Worm (Caenorhabditis elegans) whole organism, L1 larva: Measurements from ENCODE around the gene ccdc-149.
A peak's percentile ranks its signal among the peaks of the same experiment; 100 is the strongest.

ENCODE experiments used
- aha-1 ChIP-seq: fragments of 150-350 bp; optimal IDR thresholded peaks from 2 replicates; lab custom pipeline; 2014; ENCODE audit warnings: missing biosample characterization, missing genetic modification characterization
- ceh-8 ChIP-seq: fragments of 200-800 bp; sonication (Bioruptor generic); optimal IDR thresholded peaks from 2 replicates; lab custom pipeline; 2018; ENCODE audit warnings: mild to moderate bottlenecking, missing genetic modification characterization, moderate library complexity, missing compliant biosample characterization
- ceh-82 ChIP-seq, 3 experiments: fragments of 150-350 bp in 1 of 3; sonication (generic microtip) in 2 of 3; optimal IDR thresholded peaks; 2 replicates each; lab custom pipeline; 2014 to 2017; ENCODE audit warnings: missing biosample characterization in 3 of 3, missing genetic modification characterization in 3 of 3
- dsc-1 ChIP-seq: sonication (generic microtip); optimal IDR thresholded peaks from 2 replicates; lab custom pipeline; 2016; ENCODE audit warnings: mild to moderate bottlenecking, missing genetic modification characterization, missing compliant biosample characterization
- egl-27 ChIP-seq, 2 experiments: fragments of 150-350 bp in 1 of 2; sonication (generic microtip); optimal IDR thresholded peaks; 3 replicates each; lab custom pipeline; 2017 to 2018; ENCODE audit warnings: missing biosample characterization in 2 of 2, missing genetic modification characterization in 2 of 2, missing genetic modification reagents in 2 of 2
- elt-2 ChIP-seq: sonication (generic microtip); optimal IDR thresholded peaks from 2 replicates; lab custom pipeline; 2016; ENCODE audit warnings: missing genetic modification characterization, mild to moderate bottlenecking, inconsistent platforms, missing compliant biosample characterization, missing genetic modification reagents
- ets-5 ChIP-seq: fragments of 200-800 bp; sonication (Bioruptor generic); IDR thresholded peaks from 2 replicates; pipeline ENCODE4 v1.3.6; 2022; ENCODE audit warnings: missing genetic modification characterization, missing compliant biosample characterization
- fkh-10 ChIP-seq: sonication (generic microtip); optimal IDR thresholded peaks from 2 replicates; lab custom pipeline; 2017; ENCODE audit warnings: missing biosample characterization, missing genetic modification reagents, missing genetic modification characterization
- fkh-4 ChIP-seq: sonication (generic microtip); optimal IDR thresholded peaks from 2 replicates; lab custom pipeline; 2016; ENCODE audit warnings: missing compliant biosample characterization, missing genetic modification characterization, borderline replicate concordance
- fos-1 ChIP-seq: fragments of 150-350 bp; optimal IDR thresholded peaks from 2 replicates; lab custom pipeline; 2014; ENCODE audit warnings: missing biosample characterization, missing genetic modification characterization
- hlh-4 ChIP-seq: sonication (generic microtip); optimal IDR thresholded peaks from 2 replicates; lab custom pipeline; 2016; ENCODE audit warnings: mild to moderate bottlenecking, missing genetic modification characterization, missing compliant biosample characterization
- hpl-2 ChIP-seq: fragments of 150-350 bp; optimal IDR thresholded peaks from 2 replicates; lab custom pipeline; 2014; ENCODE audit warnings: missing biosample characterization, missing genetic modification reagents, missing genetic modification characterization
- irx-1 ChIP-seq: sonication (generic microtip); optimal IDR thresholded peaks from 2 replicates; lab custom pipeline; 2016; ENCODE audit warnings: missing genetic modification characterization, missing compliant biosample characterization
- isw-1 ChIP-seq: fragments of 200-800 bp; sonication (Bioruptor generic); IDR thresholded peaks from 2 replicates; pipeline ENCODE4 v1.3.6; 2022; ENCODE audit warnings: missing genetic modification characterization, missing compliant biosample characterization
- lin-13 ChIP-seq: fragments of 150-350 bp; optimal IDR thresholded peaks from 2 replicates; lab custom pipeline; 2014; ENCODE audit warnings: missing biosample characterization, missing genetic modification reagents, missing genetic modification characterization
- lin-14 ChIP-seq: fragments of 200-800 bp; sonication (Bioruptor generic); optimal IDR thresholded peaks from 2 replicates; lab custom pipeline; 2018; ENCODE audit warnings: mild to moderate bottlenecking, missing genetic modification characterization, moderate library complexity, missing compliant biosample characterization
- lin-35 ChIP-seq, 2 experiments: fragments of 150-350 bp; optimal IDR thresholded peaks; 2 replicates each; lab custom pipeline; 2014; ENCODE audit warnings: missing biosample characterization in 2 of 2, missing genetic modification characterization in 2 of 2, missing genetic modification reagents in 2 of 2
- lin-39 ChIP-seq: fragments of 150-350 bp; optimal IDR thresholded peaks from 2 replicates; lab custom pipeline; 2014; ENCODE audit warnings: missing biosample characterization, missing genetic modification reagents, missing genetic modification characterization
- lir-3 ChIP-seq: sonication (generic microtip); optimal IDR thresholded peaks from 2 replicates; lab custom pipeline; 2016; ENCODE audit warnings: mild to moderate bottlenecking, missing genetic modification characterization, moderate library complexity, missing compliant biosample characterization; ENCODE audit not compliant: poor library complexity
- mab-9 ChIP-seq: fragments of 200-800 bp; sonication (Bioruptor generic); IDR thresholded peaks from 2 replicates; pipeline ENCODE4 v1.3.6; 2022; ENCODE audit warnings: missing genetic modification reagents, missing genetic modification characterization, missing compliant biosample characterization
- mdl-1 ChIP-seq, 2 experiments: fragments of 150-350 bp; optimal IDR thresholded peaks; 2 replicates each; lab custom pipeline; 2014 to 2017; ENCODE audit warnings: missing biosample characterization in 2 of 2, missing genetic modification characterization in 2 of 2, inconsistent platforms in 1 of 2
- mef-2 ChIP-seq: fragments of 150-350 bp; optimal IDR thresholded peaks from 2 replicates; lab custom pipeline; 2014; ENCODE audit warnings: missing biosample characterization, missing genetic modification characterization
- nhr-71 ChIP-seq: sonication (generic microtip); optimal IDR thresholded peaks from 2 replicates; lab custom pipeline; 2016; ENCODE audit warnings: mild to moderate bottlenecking, missing genetic modification characterization, moderate library complexity, missing compliant biosample characterization
- nhr-77 ChIP-seq: fragments of 150-350 bp; optimal IDR thresholded peaks from 2 replicates; lab custom pipeline; 2014; ENCODE audit warnings: missing biosample characterization, missing genetic modification characterization
- nhr-84 ChIP-seq: sonication (generic microtip); optimal IDR thresholded peaks from 2 replicates; lab custom pipeline; 2017; ENCODE audit warnings: missing biosample characterization, missing genetic modification characterization
- nhr-85 ChIP-seq: sonication (generic microtip); peaks from one replicate; lab custom pipeline; 2016; ENCODE audit warnings: missing genetic modification characterization, inconsistent platforms, missing compliant biosample characterization
- nhr-90 ChIP-seq: sonication (generic microtip); optimal IDR thresholded peaks from 2 replicates; lab custom pipeline; 2016; ENCODE audit warnings: mild to moderate bottlenecking, missing genetic modification characterization, missing compliant biosample characterization; ENCODE audit not compliant: poor library complexity
- pax-3 ChIP-seq: fragments of 200-800 bp; sonication (Bioruptor generic); optimal IDR thresholded peaks from 2 replicates; lab custom pipeline; 2018; ENCODE audit warnings: mild to moderate bottlenecking, missing genetic modification characterization, moderate library complexity, missing compliant biosample characterization
- pqm-1 ChIP-seq: sonication (generic microtip); optimal IDR thresholded peaks from 3 replicates; lab custom pipeline; 2017; ENCODE audit warnings: missing biosample characterization, missing genetic modification characterization
- rnt-1 ChIP-seq: sonication (generic microtip); optimal IDR thresholded peaks from 2 replicates; lab custom pipeline; 2016; ENCODE audit warnings: mild to moderate bottlenecking, missing genetic modification characterization, moderate library complexity, missing compliant biosample characterization
- skn-1 ChIP-seq: fragments of 150-350 bp; optimal IDR thresholded peaks from 2 replicates; lab custom pipeline; 2014; ENCODE audit warnings: missing biosample characterization, missing genetic modification characterization
- sox-4 ChIP-seq: sonication (generic microtip); optimal IDR thresholded peaks from 2 replicates; lab custom pipeline; 2016; ENCODE audit warnings: missing genetic modification characterization, missing compliant biosample characterization
- tbx-2 ChIP-seq: sonication (generic microtip); optimal IDR thresholded peaks from 2 replicates; lab custom pipeline; 2016; ENCODE audit warnings: missing genetic modification characterization, missing compliant biosample characterization
- tlp-1 ChIP-seq: fragments of 150-350 bp; optimal IDR thresholded peaks from 2 replicates; lab custom pipeline; 2014; ENCODE audit warnings: missing biosample characterization, missing genetic modification characterization
- unc-30 ChIP-seq: sonication (generic microtip); optimal IDR thresholded peaks from 2 replicates; lab custom pipeline; 2017; ENCODE audit warnings: missing biosample characterization, missing genetic modification characterization
- unc-86 ChIP-seq: sonication (generic microtip); optimal IDR thresholded peaks from 2 replicates; lab custom pipeline; 2016; ENCODE audit warnings: missing genetic modification characterization, missing compliant biosample characterization
- unc-98 ChIP-seq: fragments of 200-800 bp; sonication (Bioruptor generic); IDR thresholded peaks from 2 replicates; pipeline ENCODE4 v1.3.6; 2022; ENCODE audit warnings: missing genetic modification characterization, missing compliant biosample characterization
- xbp-1 ChIP-seq: sonication (generic microtip); optimal IDR thresholded peaks from 2 replicates; lab custom pipeline; 2016; ENCODE audit warnings: missing genetic modification characterization, missing compliant biosample characterization
- zag-1 ChIP-seq: fragments of 150-350 bp; optimal IDR thresholded peaks from 2 replicates; lab custom pipeline; 2014; ENCODE audit warnings: missing biosample characterization, missing genetic modification characterization
- ztf-4 ChIP-seq: fragments of 150-350 bp; optimal IDR thresholded peaks from 2 replicates; lab custom pipeline; 2014; ENCODE audit warnings: missing biosample characterization, missing genetic modification characterization

Gene ccdc-149

DNA sequence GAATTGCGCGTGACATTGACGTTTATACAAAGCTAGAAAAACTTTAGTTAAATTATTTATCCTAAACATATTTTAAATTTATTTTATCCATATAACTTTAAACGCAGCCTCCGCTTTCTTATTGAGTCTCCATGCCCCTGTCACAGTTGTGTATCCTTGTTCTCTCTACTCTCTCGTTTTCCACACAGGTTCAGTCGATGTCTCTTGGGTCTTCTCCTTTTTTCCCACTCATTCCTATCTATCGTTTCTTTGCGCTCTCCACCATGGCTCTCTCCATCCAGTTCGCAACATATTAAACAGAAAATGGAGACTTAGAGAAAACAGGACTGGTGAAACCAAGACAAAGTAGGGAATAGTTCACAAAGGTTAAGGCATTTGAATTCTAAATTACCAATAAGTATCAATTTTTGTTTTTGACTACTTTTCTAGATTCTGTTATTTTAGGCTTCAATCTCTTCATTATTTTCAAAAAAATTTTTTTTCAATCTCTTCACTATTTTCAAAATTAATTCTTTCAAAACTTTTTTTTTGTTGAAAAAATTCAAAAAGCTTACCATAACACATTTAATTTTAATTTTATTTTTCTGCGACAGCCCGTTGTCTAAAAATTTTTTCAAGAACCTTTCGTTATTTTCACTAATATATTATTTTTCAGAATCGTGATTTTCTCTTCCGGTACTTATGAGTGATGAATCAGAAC lies 11.0 kb upstream of the ccdc-149 start, which contains the start of gene sdc-2 (continued):
- TF ChIP-seq unc-30 (tag; lab: Kevin White, UChicago) (no peak), lin-14 (GFP tag; lab: Kevin White, UChicago) (peak; percentile 84), zag-1 (tag; lab: Kevin White, UChicago) (no peak), unc-86 (tag; lab: Kevin White, UChicago) (peak; percentile 32), lir-3 (tag; lab: Kevin White, UChicago) (peak; percentile 49), rnt-1 (tag; lab: Kevin White, UChicago) (peak; percentile 70), tlp-1 (no peak), nhr-85 (tag; lab: Kevin White, UChicago) (peak; percentile 60), ztf-4 (peak; percentile 70), nhr-71 (tag; lab: Kevin White, UChicago) (peak; percentile 81), fkh-10 (GFP tag; lab: Kevin White, UChicago) (peak; percentile 37), skn-1 (peak; percentile 47), mdl-1 (tag; optimal IDR thresholded peaks at IDR 0.05; lab: Kevin White, UChicago) (peak in 1 of 2 experiments; percentile 68)

DNA sequence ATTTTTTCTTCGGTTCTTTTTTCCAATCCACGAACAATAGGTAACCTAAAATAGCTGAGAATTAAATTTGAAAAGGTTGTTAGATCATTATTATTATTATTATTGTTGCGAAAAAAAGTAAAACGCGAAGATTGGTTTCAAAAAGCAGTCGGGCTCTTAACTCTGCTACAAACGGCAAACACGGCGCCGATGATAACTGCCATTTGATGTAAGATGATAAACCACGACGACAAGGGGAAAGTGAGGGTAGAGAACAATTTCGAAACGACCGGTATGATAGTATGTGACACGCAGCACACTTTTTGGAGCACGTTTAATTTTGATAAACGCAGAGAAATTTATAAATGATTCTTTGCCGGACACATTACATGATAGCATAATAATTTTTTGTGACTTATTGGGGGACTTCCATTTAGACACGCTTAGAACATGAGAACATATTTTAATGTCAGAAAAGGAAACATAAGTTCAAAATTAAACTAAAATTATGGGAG lies 7.8 kb upstream of the ccdc-149 start, which contains the start of gene hpo-34:
Gene hpo-34, minus strand, starts transcription at position 51 of the 494 bp plus-strand sequence.
- TF ChIP-seq nhr-77 (tag; lab: Kevin White, UChicago): no peak
- no peak for TF ChIP-seq unc-30 (tag; lab: Kevin White, UChicago)
- TF ChIP-seq mdl-1 (tag; optimal IDR thresholded peaks at IDR 0.05; lab: Kevin White, UChicago): peak in 1 of 2 experiments; percentile 16
- no peak for TF ChIP-seq mef-2 (tag; lab: Kevin White, UChicago)
- TF ChIP-seq lin-35 (GFP tag; optimal IDR thresholded peaks at IDR 0.05; lab: Kevin White, UChicago): peak in 1 of 2 experiments; percentile 38
- no peak for TF ChIP-seq nhr-84 (tag; lab: Kevin White, UChicago)
- TF ChIP-seq lin-39: no peak
- TF ChIP-seq fkh-10 (GFP tag; lab: Kevin White, UChicago): no peak
- no peak for TF ChIP-seq unc-86 (tag; lab: Kevin White, UChicago)
- no peak for TF ChIP-seq sox-4 (tag; lab: Kevin White, UChicago)
- peak; percentile 19 for TF ChIP-seq lin-14 (GFP tag; lab: Kevin White, UChicago)
- no peak for TF ChIP-seq hlh-4 (tag; lab: Kevin White, UChicago)
- no peak for TF ChIP-seq irx-1
- TF ChIP-seq ets-5 (GFP tag; lab: Robert Waterston, UW): no peak
- TF ChIP-seq egl-27 (tag; optimal IDR thresholded peaks at IDR 0.05; lab: Kevin White, UChicago): no peak
- no peak for TF ChIP-seq tbx-2 (tag; lab: Kevin White, UChicago)
- TF ChIP-seq ceh-82 (tag; optimal IDR thresholded peaks at IDR 0.05; lab: Kevin White, UChicago): no peak
- no peak for TF ChIP-seq fos-1 (tag; lab: Kevin White, UChicago)
- TF ChIP-seq isw-1: no peak
- TF ChIP-seq hpl-2 (GFP tag; lab: Kevin White, UChicago): no peak
- TF ChIP-seq unc-98: no peak
- TF ChIP-seq nhr-90: peak; percentile 3
- TF ChIP-seq dsc-1 (tag; lab: Kevin White, UChicago): no peak
- TF ChIP-seq nhr-85 (tag; lab: Kevin White, UChicago): no peak
- TF ChIP-seq fkh-4 (tag; lab: Kevin White, UChicago): no peak
- TF ChIP-seq lin-13: no peak
- TF ChIP-seq pqm-1 (tag; lab: Kevin White, UChicago): no peak
- no peak for TF ChIP-seq pax-3 (tag; lab: Kevin White, UChicago)
- TF ChIP-seq ceh-8 (GFP tag; lab: Kevin White, UChicago): no peak
- TF ChIP-seq elt-2 (tag; lab: Kevin White, UChicago): peak; percentile 85
- TF ChIP-seq aha-1: no peak
- TF ChIP-seq xbp-1 (tag; lab: Kevin White, UChicago): no peak
- TF ChIP-seq mab-9 (GFP tag; lab: Robert Waterston, UW): no peak
- peak; percentile 16 for TF ChIP-seq nhr-71 (tag; lab: Kevin White, UChicago)
